Worm (Caenorhabditis elegans) whole organism, dauer: ENCODE measurements around the gene cfap-36.

Experiments used
- unc-62 ChIP-seq: sonication (generic microtip); optimal IDR thresholded peaks from 2 replicates; lab custom pipeline; 2017; ENCODE audit warnings: missing biosample characterization, missing genetic modification reagents, missing genetic modification characterization

The cfap-36 gene

DNA sequence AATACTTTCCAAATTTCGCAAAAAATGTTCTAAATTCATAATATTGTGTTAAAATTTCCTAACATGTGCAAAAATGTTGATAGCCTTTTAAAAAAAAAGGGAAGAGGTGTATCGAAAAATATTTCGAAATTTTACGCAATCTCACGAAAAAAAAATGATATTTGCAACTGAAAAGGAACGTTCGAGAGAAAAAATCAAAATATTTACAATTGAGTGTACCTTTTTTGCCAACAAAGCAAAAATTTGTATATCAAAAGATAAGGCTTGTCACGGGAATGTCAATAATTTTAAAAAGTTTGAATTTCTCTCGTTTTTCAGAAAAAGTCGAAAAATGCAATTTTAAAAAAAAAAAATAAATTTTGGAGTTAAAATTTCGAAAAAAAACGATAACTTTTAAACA, 48.5 kb downstream of the cfap-36 start:
- TF ChIP-seq unc-62 (GFP tag; lab: Kevin White, UChicago), result no peak

DNA sequence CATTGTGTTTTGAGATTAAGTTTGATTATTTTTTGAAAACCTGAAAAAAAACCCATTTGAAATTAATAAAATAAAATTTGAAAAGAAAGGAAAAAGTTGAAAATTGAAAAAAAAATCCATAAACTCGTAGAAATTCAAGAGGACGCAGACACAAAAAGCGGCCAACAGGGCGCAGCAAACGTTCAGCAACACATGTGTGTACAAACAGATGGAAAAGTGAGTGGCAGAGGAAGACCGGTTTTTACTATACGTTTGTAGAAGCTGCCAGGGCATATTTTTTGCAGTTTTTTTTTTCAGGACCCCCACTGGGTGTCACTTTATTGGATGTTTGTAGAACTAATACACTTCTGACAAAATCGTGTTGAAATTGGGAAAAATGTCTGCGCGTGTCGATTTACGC, 49.3 kb downstream of the cfap-36 start, which contains the start of gene cgp-1:
TSS of gene cgp-1 (minus strand) at position 40 of the 400 bp plus-strand sequence.
- TF ChIP-seq unc-62 (GFP tag; lab: Kevin White, UChicago), result no peak

DNA sequence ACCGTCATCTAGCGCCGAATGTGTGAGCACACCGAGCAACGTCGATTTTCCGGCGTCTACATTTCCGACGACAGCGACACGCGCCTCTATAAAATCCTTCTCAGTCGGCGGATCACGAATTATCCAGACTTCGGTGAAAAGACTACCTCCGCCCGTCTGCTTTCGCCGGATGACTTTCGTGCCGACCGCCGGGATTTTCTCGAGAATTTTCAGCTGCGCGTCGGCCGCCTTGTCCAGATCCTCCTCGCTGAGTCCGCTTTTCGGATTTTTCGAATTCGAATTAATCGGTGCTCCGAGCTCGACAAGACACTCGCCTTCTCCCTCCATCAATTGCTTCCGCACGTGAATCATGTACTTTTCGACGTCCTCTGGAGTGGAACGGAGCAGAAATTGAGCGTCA, 49.8 kb downstream of the cfap-36 start:
- TF ChIP-seq unc-62 (GFP tag; lab: Kevin White, UChicago), result no peak

DNA sequence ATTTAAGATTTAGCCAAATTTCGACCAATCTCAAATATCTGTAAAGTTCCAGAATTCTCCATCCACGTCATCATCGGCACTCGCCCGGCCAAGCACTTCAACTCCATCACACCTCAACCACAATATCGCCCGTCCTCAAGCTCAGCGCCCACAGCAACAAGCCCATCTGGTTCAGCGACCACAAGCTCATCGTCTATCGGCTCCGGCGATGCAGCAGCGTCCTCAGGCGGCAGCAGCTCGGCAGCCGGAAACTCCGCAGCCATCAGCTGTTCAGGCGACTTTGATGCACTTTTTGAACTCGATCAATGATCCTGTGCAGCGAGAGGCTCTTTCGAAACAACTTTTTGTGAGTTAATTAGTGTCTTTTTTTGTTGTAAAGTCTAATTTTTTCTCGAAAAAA, 54.7 kb downstream of the cfap-36 start:
- no peak for TF ChIP-seq unc-62 (GFP tag; lab: Kevin White, UChicago)

DNA sequence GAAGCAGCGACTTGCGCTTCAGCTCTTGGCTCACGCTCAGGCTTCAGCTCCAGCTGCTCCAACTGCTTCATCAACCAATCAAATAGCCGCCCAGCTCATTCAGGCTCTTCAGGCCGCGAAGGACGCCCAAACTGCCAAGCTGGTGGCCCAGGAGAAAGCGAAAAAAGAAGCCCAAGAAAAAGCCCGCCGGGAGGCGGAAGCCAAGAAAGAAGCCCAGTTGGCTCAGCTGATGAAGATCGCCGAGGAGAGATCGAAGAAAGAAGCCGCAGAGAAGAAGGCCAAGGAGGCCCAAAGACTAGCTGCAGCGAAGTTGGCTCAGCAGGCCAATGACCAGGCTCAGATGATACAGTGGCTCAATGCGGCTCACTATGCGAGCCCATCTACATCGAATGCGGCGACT, 55.8 kb downstream of the cfap-36 start:
- TF ChIP-seq unc-62 (GFP tag; lab: Kevin White, UChicago), result no peak
